Fruit fly (Drosophila melanogaster): ENCODE results near the gene RasGAP1.
A peak's percentile ranks its signal among the peaks of the same experiment; 100 is the strongest.

RasGAP1 gene

DNA sequence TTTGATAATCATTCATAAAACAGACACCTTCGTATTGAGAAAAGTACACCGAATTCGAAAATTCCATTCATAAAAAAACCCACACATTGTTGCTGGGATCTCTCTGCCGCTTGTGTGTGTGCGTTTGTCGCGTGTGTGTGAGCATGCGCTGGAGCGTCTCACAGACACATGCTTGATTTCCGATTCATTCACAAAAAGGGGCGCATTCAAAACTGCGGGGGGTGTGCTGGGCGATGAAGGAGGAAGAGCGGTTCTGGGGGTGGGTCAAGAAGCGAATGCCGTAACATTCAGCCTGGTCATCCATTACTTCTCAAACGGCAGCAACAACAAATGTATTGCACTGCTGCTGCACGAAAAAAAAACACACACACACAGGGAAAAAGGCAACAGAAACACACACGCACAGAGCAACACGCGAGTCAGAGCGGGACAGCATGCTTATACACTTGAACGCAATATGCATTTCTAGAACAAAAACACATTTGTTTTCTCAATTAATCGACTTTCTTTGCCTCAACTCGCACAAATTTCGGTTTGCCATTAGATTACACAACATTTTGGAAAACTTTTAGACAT, 1.1 kb downstream of the RasGAP1 start (continued):
- TF ChIP-seq stwl (tag; optimal IDR thresholded peaks at IDR 0.05): no peak
- TF ChIP-seq CG9609 (GFP tag; optimal IDR thresholded peaks at IDR 0.05): no peak
- no peak for TF ChIP-seq ac (GFP tag; optimal IDR thresholded peaks at IDR 0.05)
- no peak for TF ChIP-seq Gug (GFP tag; IDR thresholded peaks at IDR 0.05)
- peak; percentile 69; the same call in 2 of the 3 replicates for TF ChIP-seq CG6175 (GFP tag; IDR thresholded peaks at IDR 0.05)
- TF ChIP-seq HLH3B (GFP tag; IDR thresholded peaks at IDR 0.05): no peak
- no peak for TF ChIP-seq croc (GFP tag; conservative IDR thresholded peaks at IDR 0.05)
- TF ChIP-seq aop (GFP tag; IDR thresholded peaks at IDR 0.05): no peak
- no peak for TF ChIP-seq kay (GFP tag; optimal IDR thresholded peaks at IDR 0.05)
- TF ChIP-seq CG3407 (GFP tag; optimal IDR thresholded peaks at IDR 0.05): no peak
- TF ChIP-seq CG32532 (GFP tag; IDR thresholded peaks at IDR 0.05): no peak
- TF ChIP-seq CG12104 (GFP tag; optimal IDR thresholded peaks at IDR 0.05): no peak
- TF ChIP-seq CG7928 (GFP tag; optimal IDR thresholded peaks at IDR 0.05): no peak
- TF ChIP-seq CG6254 (GFP tag; optimal IDR thresholded peaks at IDR 0.05): no peak
- TF ChIP-seq CG1602 (GFP tag; optimal IDR thresholded peaks at IDR 0.05): no peak
- no peak for TF ChIP-seq NC2β (GFP tag; optimal IDR thresholded peaks at IDR 0.05)
- no peak for TF ChIP-seq CG17568 (GFP tag; optimal IDR thresholded peaks at IDR 0.05)
- no peak for TF ChIP-seq CG12236 (GFP tag; optimal IDR thresholded peaks at IDR 0.05)
- no peak for TF ChIP-seq H2.0 (GFP tag; IDR thresholded peaks at IDR 0.05)
- TF ChIP-seq az2 (GFP tag; optimal IDR thresholded peaks at IDR 0.05): no peak
- TF ChIP-seq ro (GFP tag; IDR thresholded peaks at IDR 0.05): no peak
- TF ChIP-seq emc (GFP tag; optimal IDR thresholded peaks at IDR 0.05): no peak
- TF ChIP-seq ash1 (GFP tag; optimal IDR thresholded peaks at IDR 0.05): no peak
- no peak for TF ChIP-seq hb (GFP tag; IDR thresholded peaks at IDR 0.05; ENCODE audit: partially characterized antibody)
- no peak for TF ChIP-seq CG1832 (GFP tag; optimal IDR thresholded peaks at IDR 0.05)
- no peak for TF ChIP-seq CG31441 (GFP tag; IDR thresholded peaks at IDR 0.05)
- TF ChIP-seq CG15696 (tag; optimal IDR thresholded peaks at IDR 0.05): no peak
- TF ChIP-seq bowl (GFP tag; IDR thresholded peaks at IDR 0.05): no peak
- TF ChIP-seq HLH54F (GFP tag; optimal IDR thresholded peaks at IDR 0.05): no peak
- no peak for TF ChIP-seq hkb (optimal IDR thresholded peaks at IDR 0.05)
- TF ChIP-seq hkb (GFP tag; IDR thresholded peaks at IDR 0.05): no peak
- TF ChIP-seq Nf-YC (tag; optimal IDR thresholded peaks at IDR 0.05): no peak
- no peak for TF ChIP-seq nerfin-2 (GFP tag; IDR thresholded peaks at IDR 0.05; ENCODE audit: partially characterized antibody)
- peak in 1 of 2 experiments; percentile 59 for TF ChIP-seq Trl (optimal IDR thresholded peaks at IDR 0.05)
- TF ChIP-seq Trl (GFP tag; optimal IDR thresholded peaks at IDR 0.05): no peak
- TF ChIP-seq CG13894 (tag; optimal IDR thresholded peaks at IDR 0.05): no peak
- TF ChIP-seq repo (GFP tag; optimal IDR thresholded peaks at IDR 0.05): no peak
- no peak for TF ChIP-seq mam (GFP tag; optimal IDR thresholded peaks at IDR 0.05)
- no peak for TF ChIP-seq Sox102F (GFP tag; optimal IDR thresholded peaks at IDR 0.05)
- TF ChIP-seq tap (tag; optimal IDR thresholded peaks at IDR 0.05): no peak
- TF ChIP-seq CG7745 (tag; optimal IDR thresholded peaks at IDR 0.05): no peak
- no peak for TF ChIP-seq Ssrp (tag; optimal IDR thresholded peaks at IDR 0.05)
- no peak for TF ChIP-seq trem (tag; optimal IDR thresholded peaks at IDR 0.05)
- TF ChIP-seq Bteb2 (GFP tag; optimal IDR thresholded peaks at IDR 0.05): no peak
- TF ChIP-seq CG12744 (GFP tag; optimal IDR thresholded peaks at IDR 0.05): no peak
- no peak for TF ChIP-seq CG30403 (GFP tag; optimal IDR thresholded peaks at IDR 0.05)
- TF ChIP-seq CG6683 (GFP tag; optimal IDR thresholded peaks at IDR 0.05): no peak
- TF ChIP-seq ssp (GFP tag; IDR thresholded peaks at IDR 0.05): no peak
- no peak for TF ChIP-seq Taf1 (GFP tag; IDR thresholded peaks at IDR 0.05)
- TF ChIP-seq Mrtf (GFP tag; IDR thresholded peaks at IDR 0.05): no peak
- no peak for TF ChIP-seq CG15011 (GFP tag; optimal IDR thresholded peaks at IDR 0.05)
- no peak for TF ChIP-seq en (GFP tag; optimal IDR thresholded peaks at IDR 0.05)
- no peak for TF ChIP-seq CG5953 (GFP tag; IDR thresholded peaks at IDR 0.05)

Measured in whole organism, embryonic.